Worm (Caenorhabditis elegans) whole organism, mixed stage, embryonic: ENCODE results near the gene pmt-1.

Experiments used
- M03D4.4 ChIP-seq: sonication (generic microtip); optimal IDR thresholded peaks from 2 replicates; lab custom pipeline; 2017; ENCODE audit warnings: mild to moderate bottlenecking, missing genetic modification characterization, missing compliant biosample characterization
- ces-1 ChIP-seq: fragments of 150-350 bp; optimal IDR thresholded peaks from 2 replicates; lab custom pipeline; 2014; ENCODE audit warnings: missing biosample characterization, missing genetic modification reagents, missing genetic modification characterization
- cnd-1 ChIP-seq: fragments of 200-800 bp; sonication (Bioruptor generic); optimal IDR thresholded peaks from 2 replicates; lab custom pipeline; 2018; ENCODE audit warnings: mild to moderate bottlenecking, missing genetic modification characterization, missing compliant biosample characterization
- lin-13 ChIP-seq: fragments of 150-350 bp; optimal IDR thresholded peaks from 2 replicates; lab custom pipeline; 2014; ENCODE audit warnings: missing biosample characterization, missing genetic modification characterization
- lsy-2 ChIP-seq: fragments of 150-350 bp; optimal IDR thresholded peaks from 2 replicates; lab custom pipeline; 2014; ENCODE audit warnings: missing biosample characterization, missing genetic modification characterization
- mep-1 ChIP-seq: fragments of 150-350 bp; optimal IDR thresholded peaks from 2 replicates; lab custom pipeline; 2017; ENCODE audit warnings: missing biosample characterization, missing genetic modification reagents, missing genetic modification characterization, inconsistent platforms
- mls-2 ChIP-seq: sonication (generic microtip); optimal IDR thresholded peaks from 2 replicates; lab custom pipeline; 2016; ENCODE audit warnings: mild to moderate bottlenecking, missing genetic modification characterization, moderate library complexity, missing compliant biosample characterization
- nhr-12 ChIP-seq: fragments of 150-350 bp; optimal IDR thresholded peaks from 2 replicates; lab custom pipeline; 2014; ENCODE audit warnings: missing biosample characterization, missing genetic modification characterization
- nhr-237 ChIP-seq: fragments of 150-350 bp; optimal IDR thresholded peaks from 2 replicates; lab custom pipeline; 2014; ENCODE audit warnings: missing biosample characterization, missing genetic modification characterization
- nhr-76 ChIP-seq: sonication (generic microtip); optimal IDR thresholded peaks from 2 replicates; lab custom pipeline; 2017; ENCODE audit warnings: missing biosample characterization, missing genetic modification characterization
- snpc-4 ChIP-seq: fragments of 150-350 bp; optimal IDR thresholded peaks from 2 replicates; lab custom pipeline; 2014; ENCODE audit warnings: missing biosample characterization, missing genetic modification characterization
- sptf-1 ChIP-seq: sonication (generic microtip); optimal IDR thresholded peaks from 2 replicates; lab custom pipeline; 2017; ENCODE audit warnings: mild to moderate bottlenecking, missing genetic modification characterization, moderate library complexity, missing compliant biosample characterization
- unc-39 ChIP-seq: fragments of 150-350 bp; optimal IDR thresholded peaks from 2 replicates; lab custom pipeline; 2014; ENCODE audit warnings: missing biosample characterization, missing genetic modification characterization
- ztf-11 ChIP-seq: fragments of 150-350 bp; optimal IDR thresholded peaks from 2 replicates; lab custom pipeline; 2014; ENCODE audit warnings: missing biosample characterization, missing genetic modification characterization

- TF ChIP-seq ztf-11 (tag; lab: Kevin White, UChicago) = no peak
- TF ChIP-seq snpc-4 (tag; lab: Kevin White, UChicago) = no peak
- TF ChIP-seq nhr-76 (tag; lab: Kevin White, UChicago) = no peak
- TF ChIP-seq mep-1 (tag; lab: Kevin White, UChicago) = no peak
- no peak for TF ChIP-seq sptf-1
- TF ChIP-seq lsy-2 (tag; lab: Kevin White, UChicago) = no peak
- TF ChIP-seq unc-39 (tag; lab: Kevin White, UChicago) = no peak
- no peak for TF ChIP-seq nhr-12 (tag; lab: Kevin White, UChicago)
- TF ChIP-seq lin-13 (tag; lab: Kevin White, UChicago) = no peak
- no peak for TF ChIP-seq nhr-237
- TF ChIP-seq ces-1 = no peak
- TF ChIP-seq mls-2 (tag; lab: Kevin White, UChicago) = no peak
- no peak for TF ChIP-seq cnd-1 (tag; lab: Kevin White, UChicago)
- TF ChIP-seq M03D4.4 (tag; lab: Kevin White, UChicago) = no peak
Observed at ce11 chrII:5276736-5277135, 5.6 kb downstream of the pmt-1 start.
